Worm (Caenorhabditis elegans) whole organism, L1 larva: ENCODE results near the gene R01H2.1.

Source experiments
- C04F5.9 ChIP-seq: sonication (generic microtip); optimal IDR thresholded peaks from 2 replicates; lab custom pipeline; 2016; ENCODE audit warnings: missing genetic modification characterization, missing compliant biosample characterization
- C16A3.4 ChIP-seq: fragments of 150-350 bp; optimal IDR thresholded peaks from 2 replicates; lab custom pipeline; 2014; ENCODE audit warnings: missing biosample characterization, missing genetic modification characterization
- F16B12.6 ChIP-seq: fragments of 150-350 bp; optimal IDR thresholded peaks from 2 replicates; lab custom pipeline; 2014; ENCODE audit warnings: missing biosample characterization, missing genetic modification characterization
- Y116A8C.19 ChIP-seq: sonication (generic microtip); optimal IDR thresholded peaks from 2 replicates; lab custom pipeline; 2016; ENCODE audit warnings: missing compliant biosample characterization, missing genetic modification characterization, borderline replicate concordance
- aha-1 ChIP-seq: fragments of 150-350 bp; optimal IDR thresholded peaks from 2 replicates; lab custom pipeline; 2014; ENCODE audit warnings: missing biosample characterization, missing genetic modification characterization
- ceh-63 ChIP-seq: fragments of 200-800 bp; sonication (Bioruptor generic); optimal IDR thresholded peaks from 2 replicates; lab custom pipeline; 2018; ENCODE audit warnings: mild to moderate bottlenecking, missing genetic modification characterization, missing compliant biosample characterization
- ceh-82 ChIP-seq, 3 experiments: fragments of 150-350 bp in 1 of 3; sonication (generic microtip) in 2 of 3; optimal IDR thresholded peaks; 2 replicates each; lab custom pipeline; 2014 to 2017; ENCODE audit warnings: missing biosample characterization in 3 of 3, missing genetic modification characterization in 3 of 3
- dpl-1 ChIP-seq, 3 experiments: fragments of 150-350 bp in 2 of 3; sonication (generic microtip) in 1 of 3; optimal IDR thresholded peaks; 2 replicates each; lab custom pipeline; 2014 to 2017; ENCODE audit warnings: missing biosample characterization in 3 of 3, missing genetic modification characterization in 3 of 3, missing genetic modification reagents in 3 of 3
- dsc-1 ChIP-seq: sonication (generic microtip); optimal IDR thresholded peaks from 2 replicates; lab custom pipeline; 2016; ENCODE audit warnings: mild to moderate bottlenecking, missing genetic modification characterization, missing compliant biosample characterization
- efl-1 ChIP-seq, 4 experiments: fragments of 150-350 bp; optimal IDR thresholded peaks in 3 of 4; peaks in 1 of 4; 1 replicate in 1 of 4; 2 replicates in 3 of 4; lab custom pipeline; 2014; ENCODE audit warnings: missing biosample characterization in 2 of 4, missing genetic modification characterization in 2 of 4, missing genetic modification reagents in 2 of 4
- elt-2 ChIP-seq: sonication (generic microtip); optimal IDR thresholded peaks from 2 replicates; lab custom pipeline; 2016; ENCODE audit warnings: missing genetic modification characterization, mild to moderate bottlenecking, inconsistent platforms, missing compliant biosample characterization, missing genetic modification reagents
- ets-5 ChIP-seq: fragments of 200-800 bp; sonication (Bioruptor generic); IDR thresholded peaks from 2 replicates; pipeline ENCODE4 v1.3.6; 2022; ENCODE audit warnings: missing genetic modification characterization, missing compliant biosample characterization
- fos-1 ChIP-seq: fragments of 150-350 bp; optimal IDR thresholded peaks from 2 replicates; lab custom pipeline; 2014; ENCODE audit warnings: missing biosample characterization, missing genetic modification characterization
- hlh-4 ChIP-seq: sonication (generic microtip); optimal IDR thresholded peaks from 2 replicates; lab custom pipeline; 2016; ENCODE audit warnings: mild to moderate bottlenecking, missing genetic modification characterization, missing compliant biosample characterization
- lin-15B ChIP-seq: fragments of 150-350 bp; sonication (generic microtip); optimal IDR thresholded peaks from 3 replicates; lab custom pipeline; 2014; ENCODE audit warnings: missing biosample characterization, missing genetic modification characterization
- lin-35 ChIP-seq, 2 experiments: fragments of 150-350 bp; optimal IDR thresholded peaks; 2 replicates each; lab custom pipeline; 2014; ENCODE audit warnings: missing biosample characterization in 2 of 2, missing genetic modification characterization in 2 of 2, missing genetic modification reagents in 2 of 2
- lin-39 ChIP-seq: fragments of 150-350 bp; optimal IDR thresholded peaks from 2 replicates; lab custom pipeline; 2014; ENCODE audit warnings: missing biosample characterization, missing genetic modification reagents, missing genetic modification characterization
- mdl-1 ChIP-seq, 2 experiments: fragments of 150-350 bp; optimal IDR thresholded peaks; 2 replicates each; lab custom pipeline; 2014 to 2017; ENCODE audit warnings: missing biosample characterization in 2 of 2, missing genetic modification characterization in 2 of 2, inconsistent platforms in 1 of 2
- nhr-28 ChIP-seq: fragments of 150-350 bp; optimal IDR thresholded peaks from 2 replicates; lab custom pipeline; 2014; ENCODE audit warnings: missing biosample characterization, missing genetic modification characterization
- nhr-47 ChIP-seq: sonication (generic microtip); optimal IDR thresholded peaks from 2 replicates; lab custom pipeline; 2016; ENCODE audit warnings: mild to moderate bottlenecking, missing genetic modification characterization, moderate library complexity, missing compliant biosample characterization
- nhr-76 ChIP-seq: sonication (generic microtip); optimal IDR thresholded peaks from 2 replicates; lab custom pipeline; 2017; ENCODE audit warnings: missing biosample characterization, missing genetic modification characterization
- nhr-84 ChIP-seq: sonication (generic microtip); optimal IDR thresholded peaks from 2 replicates; lab custom pipeline; 2017; ENCODE audit warnings: missing biosample characterization, missing genetic modification characterization
- pax-3 ChIP-seq: fragments of 200-800 bp; sonication (Bioruptor generic); optimal IDR thresholded peaks from 2 replicates; lab custom pipeline; 2018; ENCODE audit warnings: mild to moderate bottlenecking, missing genetic modification characterization, moderate library complexity, missing compliant biosample characterization
- pqm-1 ChIP-seq: sonication (generic microtip); optimal IDR thresholded peaks from 3 replicates; lab custom pipeline; 2017; ENCODE audit warnings: missing biosample characterization, missing genetic modification characterization
- skn-1 ChIP-seq: fragments of 150-350 bp; optimal IDR thresholded peaks from 2 replicates; lab custom pipeline; 2014; ENCODE audit warnings: missing biosample characterization, missing genetic modification characterization
- snu-23 ChIP-seq: sonication (generic microtip); optimal IDR thresholded peaks from 2 replicates; lab custom pipeline; 2016; ENCODE audit warnings: missing genetic modification characterization, missing compliant biosample characterization
- sup-37 ChIP-seq: fragments of 200-800 bp; sonication (Bioruptor generic); optimal IDR thresholded peaks from 2 replicates; lab custom pipeline; 2018; ENCODE audit warnings: mild to moderate bottlenecking, missing genetic modification characterization, missing compliant biosample characterization
- tlp-1 ChIP-seq: fragments of 150-350 bp; optimal IDR thresholded peaks from 2 replicates; lab custom pipeline; 2014; ENCODE audit warnings: missing biosample characterization, missing genetic modification characterization
- unc-30 ChIP-seq: sonication (generic microtip); optimal IDR thresholded peaks from 2 replicates; lab custom pipeline; 2017; ENCODE audit warnings: missing biosample characterization, missing genetic modification characterization
- unc-98 ChIP-seq: fragments of 200-800 bp; sonication (Bioruptor generic); IDR thresholded peaks from 2 replicates; pipeline ENCODE4 v1.3.6; 2022; ENCODE audit warnings: missing genetic modification characterization, missing compliant biosample characterization
- vab-15 ChIP-seq: sonication (generic microtip); optimal IDR thresholded peaks from 2 replicates; lab custom pipeline; 2017; ENCODE audit warnings: missing genotype, mild to moderate bottlenecking, missing genetic modification characterization, missing compliant biosample characterization
- xbp-1 ChIP-seq: sonication (generic microtip); optimal IDR thresholded peaks from 2 replicates; lab custom pipeline; 2016; ENCODE audit warnings: missing genetic modification characterization, missing compliant biosample characterization
- zip-4 ChIP-seq: fragments of 200-800 bp; sonication (Bioruptor generic); optimal IDR thresholded peaks from 2 replicates; lab custom pipeline; 2018; ENCODE audit warnings: mild to moderate bottlenecking, missing genetic modification characterization, moderate library complexity, missing compliant biosample characterization
- ztf-11 ChIP-seq, 2 experiments: sonication (generic microtip); optimal IDR thresholded peaks; 2 replicates each; lab custom pipeline; 2016 to 2017; ENCODE audit warnings: missing genetic modification characterization in 2 of 2, missing biosample characterization in 1 of 2, missing compliant biosample characterization in 1 of 2
- ztf-4 ChIP-seq: fragments of 150-350 bp; optimal IDR thresholded peaks from 2 replicates; lab custom pipeline; 2014; ENCODE audit warnings: missing biosample characterization, missing genetic modification characterization

The R01H2.1 gene

DNA sequence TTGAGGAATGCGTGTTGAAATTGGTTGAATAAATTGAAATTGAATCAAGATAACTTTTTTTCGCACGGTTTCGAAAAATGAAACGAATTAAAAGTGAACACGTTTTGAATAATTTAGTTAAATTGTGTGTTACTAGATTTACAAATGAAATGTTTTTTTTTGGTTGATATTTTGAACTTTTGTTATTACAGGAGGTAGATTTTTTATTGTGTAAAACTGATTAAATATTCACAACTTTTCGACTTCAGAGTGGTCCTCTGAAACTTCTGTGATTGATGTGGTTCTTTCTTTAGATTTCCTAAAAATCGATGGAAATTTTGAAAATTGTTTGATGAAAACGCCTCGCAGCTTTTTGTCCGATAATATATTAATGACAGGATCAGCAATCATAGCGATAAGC is 13.7 kb downstream of the R01H2.1 start, which contains the start of gene ZK418.13:
Gene ZK418.13, minus strand, starts transcription at position 101 of the 400 bp plus-strand sequence.
- TF ChIP-seq tlp-1 (tag; lab: Kevin White, UChicago): no peak
- no peak for TF ChIP-seq pax-3 (tag; lab: Kevin White, UChicago)
- TF ChIP-seq nhr-84 (tag; lab: Kevin White, UChicago): no peak
- TF ChIP-seq ztf-4: no peak
- no peak for TF ChIP-seq xbp-1 (tag; lab: Kevin White, UChicago)
- no peak for TF ChIP-seq hlh-4
- TF ChIP-seq nhr-76: no peak
- no peak for TF ChIP-seq ceh-63 (GFP tag; lab: Kevin White, UChicago)
- no peak for TF ChIP-seq mdl-1 (tag; optimal IDR thresholded peaks at IDR 0.05; lab: Kevin White, UChicago)
- no peak for TF ChIP-seq aha-1 (tag; lab: Kevin White, UChicago)
- TF ChIP-seq snu-23 (GFP tag; lab: Kevin White, UChicago): no peak
- no peak for TF ChIP-seq C16A3.4
- no peak for TF ChIP-seq elt-2 (tag; lab: Kevin White, UChicago)
- TF ChIP-seq vab-15 (tag; lab: Kevin White, UChicago): no peak
- no peak for TF ChIP-seq ztf-11 (tag; optimal IDR thresholded peaks at IDR 0.05; lab: Kevin White, UChicago)
- TF ChIP-seq, all 84 proteins: peak for 0

DNA sequence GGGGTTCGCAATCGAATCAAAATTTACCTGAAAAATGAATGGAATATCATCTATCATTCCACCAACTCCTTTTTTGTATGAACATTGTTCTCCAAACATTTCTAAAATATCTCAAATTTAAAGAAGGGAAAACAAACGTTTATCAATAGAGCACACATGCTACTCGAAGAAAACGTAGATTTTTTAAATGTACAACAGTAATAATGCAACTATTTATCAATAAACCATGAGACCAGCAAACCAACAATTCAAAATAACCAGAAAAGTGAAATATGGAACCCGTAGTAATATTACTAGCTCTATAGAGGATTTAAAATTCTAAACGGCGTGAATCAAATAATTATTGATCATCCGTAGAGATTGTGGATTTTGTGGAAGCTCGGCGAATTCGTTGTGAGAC is 16.1 kb downstream of the R01H2.1 start, which contains the start of gene ZK418.6:
Gene ZK418.6, minus strand, starts transcription at position 101 of the 400 bp plus-strand sequence.
- TF ChIP-seq pqm-1 (tag; lab: Kevin White, UChicago) (no peak), lin-35 (GFP tag; optimal IDR thresholded peaks at IDR 0.05; lab: Kevin White, UChicago) (no peak), Y116A8C.19 (tag; lab: Kevin White, UChicago) (no peak), skn-1 (no peak), C16A3.4 (no peak), ets-5 (no peak), nhr-47 (no peak), lin-39 (tag; lab: Kevin White, UChicago) (no peak), zip-4 (no peak), dsc-1 (tag; lab: Kevin White, UChicago) (no peak), F16B12.6 (tag; lab: Kevin White, UChicago) (no peak), lin-15B (tag; lab: Kevin White, UChicago) (no peak)

ce11 chrIII:7080689-7081088 is 18.0 kb downstream of the R01H2.1 start, which contains the start of gene ZK418.7:
Gene ZK418.7 (minus strand): TSS chrIII:7080789.
- TF ChIP-seq sup-37 (no peak), lin-35 (GFP tag; optimal IDR thresholded peaks at IDR 0.05; lab: Kevin White, UChicago) (no peak), fos-1 (tag; lab: Kevin White, UChicago) (no peak), ceh-82 (tag; optimal IDR thresholded peaks at IDR 0.05; lab: Kevin White, UChicago) (no peak), unc-30 (no peak), skn-1 (no peak), unc-98 (GFP tag; lab: Robert Waterston, UW) (no peak), lin-39 (tag; lab: Kevin White, UChicago) (no peak)

DNA sequence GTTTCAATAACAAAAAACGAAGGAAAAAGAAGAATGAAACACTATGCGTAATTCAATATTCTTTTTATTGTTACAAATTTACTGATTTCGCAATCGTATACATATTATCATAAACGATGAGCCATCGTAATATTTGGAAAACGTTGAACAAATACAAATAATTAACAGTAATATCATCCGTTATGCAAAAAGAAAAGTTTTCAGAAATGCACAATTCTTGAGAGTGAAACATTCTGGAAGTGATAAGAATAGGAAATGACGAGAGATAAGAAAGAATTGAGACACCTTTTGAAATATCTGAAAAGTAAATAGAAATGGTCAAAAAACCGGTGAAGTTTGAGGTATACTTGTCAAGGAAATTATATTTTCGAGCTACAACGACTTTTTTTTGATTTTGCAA is 18.8 kb downstream of the R01H2.1 start:
- TF ChIP-seq elt-2 (tag; lab: Kevin White, UChicago): peak; percentile 41
- no peak for TF ChIP-seq nhr-76
- no peak for TF ChIP-seq C04F5.9
- TF ChIP-seq F16B12.6 (tag; lab: Kevin White, UChicago): no peak
- peak in 1 of 2 experiments; percentile 8 for TF ChIP-seq lin-35 (GFP tag; optimal IDR thresholded peaks at IDR 0.05; lab: Kevin White, UChicago)
- TF ChIP-seq, all 84 proteins: peak for 2

DNA sequence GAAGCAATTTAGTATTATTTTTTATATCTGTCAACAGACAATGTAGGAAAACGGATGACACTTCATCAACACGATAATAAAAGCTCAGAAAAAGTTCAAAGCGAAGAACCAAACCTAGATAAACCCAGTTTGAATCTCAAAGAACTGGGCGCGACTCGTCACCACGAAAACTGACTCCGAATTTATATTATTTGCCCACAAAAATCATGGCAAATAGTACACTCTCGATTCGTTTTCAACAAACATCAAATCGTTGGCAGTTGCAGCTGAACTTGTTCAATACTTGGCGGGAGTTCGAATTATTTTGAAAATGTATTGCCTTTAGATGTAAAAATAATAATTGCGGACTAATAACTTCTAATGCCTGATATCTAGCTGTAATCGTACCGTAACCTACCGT is 20.4 kb downstream of the R01H2.1 start:
- TF ChIP-seq lin-39 (tag; lab: Kevin White, UChicago): no peak
- peak in 1 of 3 experiments; percentile 19 for TF ChIP-seq dpl-1 (GFP tag; optimal IDR thresholded peaks at IDR 0.05; lab: Kevin White, UChicago)
- no peak for TF ChIP-seq nhr-28 (tag; lab: Kevin White, UChicago)
- TF ChIP-seq efl-1 (optimal IDR thresholded peaks at IDR 0.05; lab: Kevin White, UChicago): peak in 1 of 2 experiments; percentile 42
- peak; percentile 9 to 93 for TF ChIP-seq efl-1 (GFP tag; optimal IDR thresholded peaks at IDR 0.05 in 1 of 2; lab: Kevin White, UChicago)
